Fruit fly (Drosophila melanogaster) whole organism: Measurements from ENCODE around the gene CSN8.

Experiments used
- CG8478 ChIP-seq: fragments of >200 bp; optimal IDR thresholded peaks from 2 replicates; lab custom pipeline; 2018; ENCODE audit warnings: inconsistent platforms
- Dll ChIP-seq: fragments of >200 bp; optimal IDR thresholded peaks from 2 replicates; lab custom pipeline; 2017
- EcR ChIP-seq, 2 experiments: fragments of >200 bp; optimal IDR thresholded peaks; 2 replicates each; lab custom pipeline; 2017; ENCODE audit warnings: missing biosample characterization in 2 of 2, missing genetic modification characterization in 2 of 2, missing genetic modification reagents in 2 of 2
- pan ChIP-seq: fragments of >200 bp; optimal IDR thresholded peaks from 2 replicates; lab custom pipeline; 2017
- psq ChIP-seq: fragments of >200 bp; optimal IDR thresholded peaks from 2 replicates; lab custom pipeline; 2017
- usp ChIP-seq: fragments of >200 bp; optimal IDR thresholded peaks from 2 replicates; lab custom pipeline; 2017; ENCODE audit warnings: missing biosample characterization, missing genetic modification characterization, mixed read lengths

The CSN8 gene

DNA sequence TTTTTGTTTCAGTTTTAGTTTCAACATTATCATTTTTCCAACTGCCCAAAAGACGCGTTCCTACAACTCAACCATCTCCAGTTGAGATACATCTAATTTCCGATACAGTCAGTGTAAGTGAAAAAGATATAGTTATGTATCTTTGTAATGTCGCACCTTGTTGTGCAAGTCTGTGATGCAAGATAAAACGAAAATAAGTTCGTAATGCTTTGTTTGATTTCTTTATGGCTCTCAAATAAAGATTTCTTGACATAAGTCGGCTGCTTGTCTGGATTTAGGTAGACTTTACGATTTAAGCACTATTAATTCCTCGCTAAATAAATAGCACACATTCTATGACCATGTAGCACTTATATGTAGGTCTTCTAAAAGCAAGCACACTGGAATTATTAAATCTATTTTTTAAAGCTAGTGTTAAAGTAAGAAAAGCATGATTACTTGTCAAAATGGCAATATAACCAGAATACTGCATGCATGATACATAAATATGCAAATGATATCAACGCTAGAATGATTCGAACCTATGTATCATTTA lies 20.4 kb downstream of the CSN8 start:
- TF ChIP-seq EcR (GFP tag; optimal IDR thresholded peaks at IDR 0.05; lab: Kevin White, UChicago) (no peak), Dll (lab: Kevin White, UChicago) (no peak), pan (lab: Kevin White, UChicago) (no peak), CG8478 (lab: Kevin White, UChicago) (no peak), psq (lab: Kevin White, UChicago) (no peak), usp (GFP tag; lab: Kevin White, UChicago) (no peak)

DNA sequence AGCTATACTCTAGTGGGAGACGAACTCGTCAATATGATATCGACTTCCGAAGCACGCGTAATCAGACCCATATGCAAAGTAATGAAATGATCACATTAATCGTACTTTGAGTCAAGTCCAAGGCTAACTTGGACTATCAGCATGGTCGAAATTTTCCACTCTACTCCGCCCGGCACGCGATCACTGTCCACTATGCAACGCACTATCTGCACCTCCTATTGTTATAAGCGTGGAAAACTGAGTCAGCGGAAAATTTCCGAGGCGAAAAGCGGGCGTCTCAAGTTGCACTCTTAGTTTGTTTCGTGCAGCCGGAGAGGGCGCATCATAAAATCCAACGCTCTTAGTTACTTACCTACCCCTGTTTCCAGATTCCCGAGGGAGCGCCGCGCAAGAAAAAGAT lies 21.2 kb downstream of the CSN8 start:
- TF ChIP-seq CG8478 (lab: Kevin White, UChicago): no peak
- no peak for TF ChIP-seq usp (GFP tag; lab: Kevin White, UChicago)
- no peak for TF ChIP-seq psq (lab: Kevin White, UChicago)
- TF ChIP-seq Dll (lab: Kevin White, UChicago): no peak
- no peak for TF ChIP-seq pan (lab: Kevin White, UChicago)
- no peak for TF ChIP-seq EcR (GFP tag; optimal IDR thresholded peaks at IDR 0.05; lab: Kevin White, UChicago)

DNA sequence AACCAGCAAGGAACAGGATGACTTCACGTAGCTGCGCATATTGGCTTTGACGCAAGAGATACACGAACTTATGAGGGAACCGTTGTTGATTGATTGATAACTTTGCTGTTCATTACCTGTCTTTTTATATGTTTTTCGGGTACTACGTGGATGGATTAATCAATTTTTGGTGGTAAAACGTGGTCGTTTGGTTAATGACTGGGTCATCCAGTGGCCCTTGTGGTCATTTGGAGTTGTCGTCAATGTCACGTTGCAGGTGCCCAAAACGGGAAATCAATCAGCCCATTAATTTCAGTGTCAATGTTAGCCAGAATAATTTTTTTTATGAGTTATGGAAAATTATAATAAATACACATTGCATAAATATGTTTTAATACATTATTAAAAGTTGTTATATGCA lies 24.6 kb downstream of the CSN8 start, which contains the start of gene CG42819:
TSS of gene CG42819 (minus strand) at position 101 of the 400 bp plus-strand sequence.
- TF ChIP-seq usp (GFP tag; lab: Kevin White, UChicago) (no peak), EcR (GFP tag; optimal IDR thresholded peaks at IDR 0.05; lab: Kevin White, UChicago) (no peak), pan (lab: Kevin White, UChicago) (no peak), Dll (lab: Kevin White, UChicago) (no peak), psq (lab: Kevin White, UChicago) (no peak), CG8478 (lab: Kevin White, UChicago) (no peak)

DNA sequence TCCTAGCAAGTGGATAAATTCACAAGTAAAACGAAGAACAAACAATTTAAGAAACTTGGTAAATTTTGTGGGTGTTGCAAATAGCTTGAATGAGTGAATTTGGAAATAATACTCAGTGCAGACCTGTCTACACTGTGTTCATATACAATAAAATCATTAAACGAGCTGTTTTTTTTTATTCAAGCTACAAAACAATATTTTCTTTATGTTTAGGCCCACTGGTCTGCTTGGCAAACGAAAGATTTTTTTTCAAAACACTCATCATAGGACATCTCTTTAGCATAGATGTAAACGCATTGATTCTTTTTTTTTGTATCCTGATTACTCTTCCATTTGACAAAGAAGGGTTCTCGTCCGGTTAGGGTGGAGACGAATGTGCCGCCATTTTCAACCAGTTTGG lies 27.6 kb downstream of the CSN8 start, which contains the start of gene CG42820:
TSS of gene CG42820 (minus strand) at position 101 of the 400 bp plus-strand sequence.
- TF ChIP-seq psq (lab: Kevin White, UChicago): no peak
- TF ChIP-seq EcR (GFP tag; optimal IDR thresholded peaks at IDR 0.05; lab: Kevin White, UChicago): no peak
- TF ChIP-seq usp (GFP tag; lab: Kevin White, UChicago): no peak
- TF ChIP-seq pan (lab: Kevin White, UChicago): no peak
- TF ChIP-seq Dll (lab: Kevin White, UChicago): no peak
- TF ChIP-seq CG8478 (lab: Kevin White, UChicago): no peak

DNA sequence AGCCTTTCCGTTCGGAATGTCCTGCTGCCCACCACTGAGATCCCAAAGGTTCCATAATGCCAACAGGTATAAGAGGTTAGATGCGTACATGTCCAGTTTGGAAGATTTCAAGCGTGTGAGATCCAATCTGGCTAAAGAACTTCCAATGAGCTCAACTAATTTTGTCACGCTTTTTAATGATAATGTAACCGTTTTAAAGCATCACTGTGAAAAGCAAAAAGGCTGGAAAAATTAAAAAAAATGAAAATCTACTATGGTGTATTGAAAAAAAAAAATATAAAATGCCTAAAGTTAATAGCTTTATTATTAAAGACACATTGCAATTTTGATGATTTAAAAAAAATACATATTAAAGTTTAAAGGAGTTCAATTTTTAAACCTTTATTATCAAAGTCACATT lies 28.5 kb downstream of the CSN8 start, which contains the start of gene Acp29AB:
TSS of gene Acp29AB (minus strand) at position 101 of the 400 bp plus-strand sequence.
- TF ChIP-seq CG8478 (lab: Kevin White, UChicago) (no peak), EcR (GFP tag; optimal IDR thresholded peaks at IDR 0.05; lab: Kevin White, UChicago) (no peak), Dll (lab: Kevin White, UChicago) (no peak), usp (GFP tag; lab: Kevin White, UChicago) (no peak), psq (lab: Kevin White, UChicago) (no peak), pan (lab: Kevin White, UChicago) (no peak)

DNA sequence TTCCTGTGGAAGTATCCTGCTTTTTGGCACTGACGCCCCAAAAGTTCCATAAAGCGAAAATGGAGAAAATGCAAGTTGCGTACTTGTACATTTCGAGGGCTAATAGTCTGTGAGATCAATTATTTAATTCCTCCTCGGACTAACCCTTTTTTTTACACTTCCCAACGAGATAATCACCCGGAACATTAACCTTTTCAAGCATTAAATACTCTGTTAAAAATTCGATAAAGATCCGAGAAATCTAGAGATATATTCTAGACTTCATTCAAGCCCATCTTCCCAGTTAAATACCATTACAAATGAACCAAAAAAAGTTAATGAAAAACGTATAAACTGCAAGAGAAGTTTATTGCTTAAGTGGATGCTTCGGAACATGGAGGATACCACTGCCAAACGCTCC lies 29.5 kb downstream of the CSN8 start, which contains the start of gene lectin-29Ca:
TSS of gene lectin-29Ca (minus strand) at position 101 of the 400 bp plus-strand sequence.
- TF ChIP-seq pan (lab: Kevin White, UChicago): no peak
- TF ChIP-seq Dll (lab: Kevin White, UChicago): no peak
- TF ChIP-seq CG8478 (lab: Kevin White, UChicago): no peak
- no peak for TF ChIP-seq usp (GFP tag; lab: Kevin White, UChicago)
- no peak for TF ChIP-seq psq (lab: Kevin White, UChicago)
- TF ChIP-seq EcR (GFP tag; optimal IDR thresholded peaks at IDR 0.05; lab: Kevin White, UChicago): no peak

DNA sequence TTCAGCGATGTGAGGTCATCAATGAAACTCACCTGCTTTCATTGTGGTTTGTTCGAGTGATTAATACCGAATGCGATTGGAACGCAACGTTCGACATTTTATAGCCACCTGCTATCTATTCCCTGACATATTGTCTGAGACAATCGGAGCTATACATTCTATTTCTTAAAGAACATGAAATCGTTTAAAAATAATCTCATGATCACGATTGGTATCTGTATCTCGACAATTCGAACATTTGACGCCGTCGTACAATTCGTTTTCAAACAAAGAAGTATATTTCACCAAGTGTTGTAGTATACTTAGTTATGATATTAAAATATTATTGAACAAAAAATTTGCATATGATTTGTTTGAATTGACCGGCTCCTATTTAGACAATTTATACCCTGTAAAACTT lies 30.2 kb downstream of the CSN8 start, which contains the start of gene Peritrophin-15b:
TSS of gene Peritrophin-15b (minus strand) at position 101 of the 400 bp plus-strand sequence.
- no peak for TF ChIP-seq EcR (GFP tag; optimal IDR thresholded peaks at IDR 0.05; lab: Kevin White, UChicago)
- TF ChIP-seq Dll (lab: Kevin White, UChicago): no peak
- TF ChIP-seq psq (lab: Kevin White, UChicago): no peak
- TF ChIP-seq CG8478 (lab: Kevin White, UChicago): no peak
- TF ChIP-seq usp (GFP tag; lab: Kevin White, UChicago): no peak
- no peak for TF ChIP-seq pan (lab: Kevin White, UChicago)

DNA sequence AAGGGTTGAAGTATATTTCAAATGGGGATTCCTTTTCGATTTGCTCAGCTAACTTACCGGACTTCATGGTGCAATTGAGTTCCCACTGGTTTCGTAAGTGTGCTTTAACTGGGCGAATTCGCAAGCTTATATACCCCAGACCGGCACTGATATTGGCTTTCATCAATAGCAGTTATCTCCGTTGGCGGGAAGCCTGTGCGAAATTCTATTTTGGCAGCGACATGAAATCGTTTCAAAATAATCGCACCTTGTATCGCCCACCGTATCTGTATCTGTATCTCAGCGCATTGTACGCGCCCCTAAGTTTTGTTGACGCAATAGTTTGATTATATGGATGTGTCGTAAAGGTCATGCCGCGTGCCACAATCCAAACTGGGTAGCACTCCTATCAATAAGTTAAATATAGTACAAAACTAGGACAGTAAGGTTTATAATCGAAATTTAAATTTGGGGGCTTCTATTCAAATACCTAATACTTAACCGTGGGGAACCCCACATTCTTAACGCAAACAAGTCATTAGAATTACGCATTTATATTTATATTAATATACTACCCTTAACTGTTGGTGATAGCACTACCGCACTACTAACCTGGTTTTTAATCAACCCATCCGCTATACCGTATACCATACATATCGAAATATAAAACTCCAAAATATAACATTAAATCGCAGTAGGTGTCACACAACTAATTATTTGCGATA lies 31.5 kb downstream of the CSN8 start, which contains the start of the genes Peritrophin-15a and CG13385:
TSS of gene Peritrophin-15a (minus strand) at position 101 of the 704 bp plus-strand sequence.
TSS of gene CG13385 (plus strand) at position 654 of the 704 bp plus-strand sequence.
- TF ChIP-seq pan (lab: Kevin White, UChicago) (no peak), Dll (lab: Kevin White, UChicago) (no peak), EcR (GFP tag; optimal IDR thresholded peaks at IDR 0.05; lab: Kevin White, UChicago) (no peak), CG8478 (lab: Kevin White, UChicago) (no peak), psq (lab: Kevin White, UChicago) (no peak), usp (GFP tag; lab: Kevin White, UChicago) (no peak)

DNA sequence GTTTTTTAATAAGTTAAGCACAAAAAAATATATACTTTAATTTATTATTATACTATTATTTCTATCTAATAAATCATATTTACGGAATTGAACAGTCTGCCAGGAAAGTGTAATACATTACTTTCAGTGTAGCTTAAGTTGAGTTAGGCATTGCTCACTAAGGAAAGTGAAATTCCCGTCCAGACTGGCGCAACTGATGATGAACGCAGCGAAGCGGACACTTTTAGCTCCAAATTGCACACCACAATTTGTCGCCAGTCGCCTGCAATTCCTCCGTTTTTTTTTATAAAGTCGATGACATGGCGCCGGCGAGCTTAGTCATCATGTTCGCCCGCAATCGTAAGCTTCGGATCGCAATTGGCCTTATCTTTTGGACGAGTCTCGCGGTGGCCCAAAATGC lies 34.1 kb downstream of the CSN8 start, which contains the start of gene CG13386:
TSS of gene CG13386 (plus strand) at position 301 of the 400 bp plus-strand sequence.
- TF ChIP-seq EcR (GFP tag; optimal IDR thresholded peaks at IDR 0.05; lab: Kevin White, UChicago) (no peak), usp (GFP tag; lab: Kevin White, UChicago) (no peak), pan (lab: Kevin White, UChicago) (no peak), Dll (lab: Kevin White, UChicago) (no peak), psq (lab: Kevin White, UChicago) (no peak)

DNA sequence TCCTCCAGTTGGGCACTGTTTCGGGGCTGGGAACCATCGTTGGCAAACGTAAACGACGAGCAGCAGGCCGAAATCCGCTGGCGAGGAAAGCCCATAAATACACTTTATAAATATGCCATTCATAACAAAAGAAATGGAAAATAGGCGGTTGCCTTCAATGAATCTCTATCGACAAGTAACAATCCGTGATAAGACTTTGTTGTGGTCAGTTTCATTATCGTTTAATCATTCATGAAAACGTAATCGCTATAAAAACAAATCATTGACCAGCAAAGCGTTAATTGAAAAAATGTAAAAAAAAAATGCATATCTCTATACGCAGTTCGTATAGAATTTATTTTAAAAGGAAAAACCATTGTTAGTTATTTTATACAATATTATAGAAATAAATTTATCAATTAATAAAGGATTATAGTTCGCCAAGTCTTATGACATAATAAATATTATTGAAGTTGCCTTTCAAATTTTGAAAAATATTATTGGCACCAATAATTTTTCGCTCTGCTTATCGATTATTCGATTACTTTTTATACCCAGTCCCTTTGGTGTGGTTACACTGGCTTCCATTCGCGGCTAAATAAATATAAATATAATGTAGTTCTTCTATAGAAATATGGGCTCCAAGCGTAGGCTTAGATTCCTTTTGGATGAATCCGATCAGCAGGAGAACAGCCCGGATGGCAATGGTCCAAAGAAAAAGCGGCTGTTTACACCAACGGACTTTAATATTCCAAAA lies 35.4 kb downstream of the CSN8 start, which contains the start of gene CG31898:
TSS of gene CG31898 (plus strand) at position 559 of the 736 bp plus-strand sequence.
- TF ChIP-seq EcR (GFP tag; optimal IDR thresholded peaks at IDR 0.05; lab: Kevin White, UChicago) (no peak), pan (lab: Kevin White, UChicago) (no peak), psq (lab: Kevin White, UChicago) (no peak), Dll (lab: Kevin White, UChicago) (no peak), usp (GFP tag; lab: Kevin White, UChicago) (no peak), CG8478 (lab: Kevin White, UChicago) (no peak)
